Fruit fly (Drosophila melanogaster) whole organism, prepupa: ENCODE data around the gene CG46280.

Experiments used
- CG34406 ChIP-seq: fragments of 200-800 bp; sonication (Bioruptor generic); optimal IDR thresholded peaks from 3 replicates; lab custom pipeline; 2016; ENCODE audit warnings: missing biosample characterization, missing genetic modification characterization
- CG4318 ChIP-seq: fragments of 200-800 bp; sonication (Bioruptor generic); optimal IDR thresholded peaks from 3 replicates; lab custom pipeline; 2017; ENCODE audit warnings: missing biosample characterization, mild to moderate bottlenecking, missing genetic modification characterization
- CG7368 ChIP-seq: fragments of 200-800 bp; sonication (Bioruptor generic); optimal IDR thresholded peaks from 3 replicates; lab custom pipeline; 2016; ENCODE audit warnings: missing biosample characterization, missing genetic modification characterization
- Gug ChIP-seq: fragments of 200-800 bp; sonication (Bioruptor generic); IDR thresholded peaks from 2 replicates; pipeline ENCODE4 v1.3.6; 2022; ENCODE audit warnings: missing biosample characterization, missing genetic modification characterization
- dsx ChIP-seq: fragments of 200-800 bp; optimal IDR thresholded peaks from 3 replicates; lab custom pipeline; 2019; ENCODE audit warnings: missing biosample characterization, mild to moderate bottlenecking, missing genetic modification characterization, moderate library complexity; ENCODE audit not compliant: poor library complexity, severe bottlenecking

dm6 chr3R:13036064-13036463 is 5.6 kb upstream of the CG46280 start:
- TF ChIP-seq Gug (GFP tag; lab: Robert Waterston, UW) (no peak), dsx (GFP tag; lab: Kevin White, UChicago) (no peak), CG34406 (no peak), CG7368 (GFP tag; lab: Kevin White, UChicago) (no peak), CG4318 (GFP tag; lab: Kevin White, UChicago) (no peak)
